Fruit fly (Drosophila melanogaster) whole organism, embryonic: Measurements from ENCODE around the gene Rab23.

ENCODE experiments used
- Bdp1 ChIP-seq: fragments of 200-800 bp; sonication (Bioruptor generic); optimal IDR thresholded peaks from 3 replicates; lab custom pipeline; 2016; ENCODE audit warnings: missing biosample characterization, missing genetic modification characterization
- CG10147 ChIP-seq: fragments of 200-800 bp; sonication (Bioruptor generic); optimal IDR thresholded peaks from 2 replicates; lab custom pipeline; 2019; ENCODE audit warnings: missing biosample characterization, mild to moderate bottlenecking, missing genetic modification characterization, moderate library complexity
- CG13894 ChIP-seq: fragments of 200-800 bp; sonication (Bioruptor generic); optimal IDR thresholded peaks from 3 replicates; lab custom pipeline; 2018; ENCODE audit warnings: missing biosample characterization, mild to moderate bottlenecking, missing genetic modification characterization, moderate library complexity
- CG17359 ChIP-seq: fragments of 200-800 bp; sonication (Bioruptor generic); optimal IDR thresholded peaks from 3 replicates; lab custom pipeline; 2018; ENCODE audit warnings: missing biosample characterization, mild to moderate bottlenecking, missing genetic modification characterization, moderate library complexity
- CG17612 ChIP-seq: fragments of 200-800 bp; sonication (Bioruptor generic); IDR thresholded peaks from 2 replicates; pipeline ENCODE4 v1.3.6; 2022; ENCODE audit warnings: missing biosample characterization, missing genetic modification characterization
- CG17802 ChIP-seq: fragments of 200-800 bp; sonication (Bioruptor generic); optimal IDR thresholded peaks from 2 replicates; lab custom pipeline; 2018; ENCODE audit warnings: missing biosample characterization, mild to moderate bottlenecking, missing genetic modification characterization, moderate library complexity
- CG18476 ChIP-seq: fragments of 200-800 bp; sonication (Bioruptor generic); optimal IDR thresholded peaks from 2 replicates; lab custom pipeline; 2016; ENCODE audit warnings: missing biosample characterization, mild to moderate bottlenecking, missing genetic modification characterization
- CG3281 ChIP-seq: fragments of 200-800 bp; sonication (Bioruptor generic); optimal IDR thresholded peaks from 3 replicates; lab custom pipeline; 2017; ENCODE audit warnings: missing biosample characterization, mild to moderate bottlenecking, missing genetic modification characterization
- CG34224 ChIP-seq: fragments of 200-800 bp; sonication (Bioruptor generic); IDR thresholded peaks from 3 replicates; pipeline ENCODE4 v1.3.6; 2022; ENCODE audit warnings: missing biosample characterization, missing genetic modification characterization; ENCODE audit not compliant: partially characterized antibody
- CG4424 ChIP-seq: fragments of 200-800 bp; sonication (Bioruptor generic); optimal IDR thresholded peaks from 3 replicates; lab custom pipeline; 2016; ENCODE audit warnings: missing biosample characterization, missing genetic modification characterization
- CG6175 ChIP-seq: fragments of 200-800 bp; sonication (Bioruptor generic); IDR thresholded peaks from 3 replicates; pipeline ENCODE4 v1.3.6; 2022; ENCODE audit warnings: missing biosample characterization, missing genetic modification characterization
- CG6854 ChIP-seq: fragments of 200-800 bp; sonication (Bioruptor generic); optimal IDR thresholded peaks from 3 replicates; lab custom pipeline; 2017; ENCODE audit warnings: missing biosample characterization, mild to moderate bottlenecking, missing genetic modification characterization
- CG8359 ChIP-seq: fragments of 200-800 bp; sonication (Bioruptor generic); optimal IDR thresholded peaks from 2 replicates; lab custom pipeline; 2017; ENCODE audit warnings: missing biosample characterization, mild to moderate bottlenecking, missing genetic modification characterization, borderline replicate concordance
- CG9215 ChIP-seq: fragments of 200-800 bp; sonication (Bioruptor generic); IDR thresholded peaks from 2 replicates; pipeline ENCODE4 v1.3.6; 2022; ENCODE audit warnings: missing biosample characterization, missing genetic modification characterization
- CG9817 ChIP-seq: fragments of 200-800 bp; sonication (Bioruptor generic); optimal IDR thresholded peaks from 2 replicates; lab custom pipeline; 2018; ENCODE audit warnings: missing biosample characterization, mild to moderate bottlenecking, missing genetic modification characterization, moderate library complexity
- CG9932 ChIP-seq: fragments of 200-800 bp; sonication (Bioruptor generic); IDR thresholded peaks from 2 replicates; pipeline ENCODE4 v1.3.6; 2022; ENCODE audit warnings: missing biosample characterization, missing genetic modification characterization
- Chrac-16 ChIP-seq: fragments of 200-800 bp; sonication (Bioruptor generic); optimal IDR thresholded peaks from 3 replicates; lab custom pipeline; 2016; ENCODE audit warnings: missing biosample characterization, missing genetic modification characterization
- D19B ChIP-seq: fragments of 200-800 bp; sonication (Bioruptor generic); optimal IDR thresholded peaks from 2 replicates; lab custom pipeline; 2017; ENCODE audit warnings: missing biosample characterization, mild to moderate bottlenecking, missing genetic modification characterization
- Dp ChIP-seq: fragments of 200-800 bp; sonication (Bioruptor generic); optimal IDR thresholded peaks from 2 replicates; lab custom pipeline; 2018; ENCODE audit warnings: missing biosample characterization, mild to moderate bottlenecking, missing genetic modification characterization, moderate library complexity
- HLH54F ChIP-seq: fragments of 200-800 bp; sonication (Bioruptor generic); optimal IDR thresholded peaks from 3 replicates; lab custom pipeline; 2016; ENCODE audit warnings: missing biosample characterization, missing genetic modification characterization
- Lhr ChIP-seq: fragments of 200-800 bp; sonication (Bioruptor generic); optimal IDR thresholded peaks from 3 replicates; lab custom pipeline; 2017; ENCODE audit warnings: mild to moderate bottlenecking, missing biosample characterization, missing genetic modification reagents, missing genetic modification characterization
- MBD-R2 ChIP-seq: fragments of 200-800 bp; sonication (Bioruptor generic); IDR thresholded peaks from 2 replicates; pipeline ENCODE4 v1.3.6; 2022; ENCODE audit warnings: missing biosample characterization, missing genetic modification characterization
- MESR4 ChIP-seq: fragments of 200-800 bp; sonication (Bioruptor generic); optimal IDR thresholded peaks from 2 replicates; lab custom pipeline; 2018; ENCODE audit warnings: missing biosample characterization, mild to moderate bottlenecking, missing genetic modification characterization, moderate library complexity
- Nf-YA ChIP-seq: fragments of 200-800 bp; sonication (Bioruptor generic); IDR thresholded peaks from 2 replicates; pipeline ENCODE4 v1.3.6; 2022; ENCODE audit warnings: missing biosample characterization, missing genetic modification characterization
- Nf-YB ChIP-seq: fragments of 200-800 bp; sonication (Bioruptor generic); optimal IDR thresholded peaks from 3 replicates; lab custom pipeline; 2019; ENCODE audit warnings: missing biosample characterization, mild to moderate bottlenecking, missing genetic modification characterization, moderate library complexity
- abd-A ChIP-seq: fragments of 200-800 bp; sonication (Bioruptor generic); optimal IDR thresholded peaks from 3 replicates; lab custom pipeline; 2019; ENCODE audit warnings: missing biosample characterization, mild to moderate bottlenecking, missing genetic modification characterization, moderate library complexity
- bbx ChIP-seq: fragments of 200-800 bp; sonication (Bioruptor generic); IDR thresholded peaks from 2 replicates; pipeline ENCODE4 v1.3.6; 2022; ENCODE audit warnings: missing biosample characterization, missing genetic modification characterization; ENCODE audit not compliant: partially characterized antibody
- cg ChIP-seq: fragments of 200-800 bp; sonication (Bioruptor generic); optimal IDR thresholded peaks from 3 replicates; lab custom pipeline; 2019; ENCODE audit warnings: missing biosample characterization, mild to moderate bottlenecking, missing genetic modification characterization, moderate library complexity
- dan ChIP-seq: fragments of 200-800 bp; sonication (Bioruptor generic); IDR thresholded peaks from 2 replicates; pipeline ENCODE4 v1.3.6; 2022; ENCODE audit warnings: missing biosample characterization, missing genetic modification characterization
- en ChIP-seq: fragments of 200-800 bp; sonication (Bioruptor generic); optimal IDR thresholded peaks from 2 replicates; lab custom pipeline; 2016; ENCODE audit warnings: missing biosample characterization, missing genetic modification characterization
- esg ChIP-seq: fragments of 200-800 bp; sonication (Bioruptor generic); conservative IDR thresholded peaks from 2 replicates; pipeline ENCODE4 v1.3.6; 2022; ENCODE audit warnings: missing biosample characterization, missing genetic modification characterization
- gem ChIP-seq: fragments of 200-800 bp; sonication (Bioruptor generic); optimal IDR thresholded peaks from 2 replicates; lab custom pipeline; 2019; ENCODE audit warnings: missing biosample characterization, mild to moderate bottlenecking, missing genetic modification characterization, moderate library complexity
- gsb ChIP-seq: fragments of 200-800 bp; sonication (Bioruptor generic); IDR thresholded peaks from 2 replicates; pipeline ENCODE4 v1.3.6; 2022; ENCODE audit warnings: missing biosample characterization, missing genetic modification characterization
- hbn ChIP-seq: fragments of 200-800 bp; sonication (Bioruptor generic); IDR thresholded peaks from 2 replicates; pipeline ENCODE4 v1.3.6; 2022; ENCODE audit warnings: missing biosample characterization, missing genetic modification characterization; ENCODE audit not compliant: partially characterized antibody
- hkb ChIP-seq, 2 experiments: fragments of 200-800 bp in 1 of 2; fragments of >200 bp in 1 of 2; sonication (Bioruptor generic) in 1 of 2; IDR thresholded peaks in 1 of 2; optimal IDR thresholded peaks in 1 of 2; 2 replicates each; pipeline versions ENCODE4 v1.3.6 to Lab custom; 2017 to 2022; ENCODE audit warnings: missing biosample characterization in 1 of 2, missing genetic modification characterization in 1 of 2
- kay ChIP-seq: fragments of 200-800 bp; sonication (Bioruptor generic); optimal IDR thresholded peaks from 2 replicates; lab custom pipeline; 2016; ENCODE audit warnings: missing biosample characterization, missing genetic modification characterization
- nerfin-1 ChIP-seq: fragments of 200-800 bp; sonication (Bioruptor generic); optimal IDR thresholded peaks from 3 replicates; lab custom pipeline; 2019; ENCODE audit warnings: missing biosample characterization, mild to moderate bottlenecking, missing genetic modification characterization, moderate library complexity
- oc ChIP-seq: fragments of 200-800 bp; sonication (Bioruptor generic); optimal IDR thresholded peaks from 2 replicates; lab custom pipeline; 2018; ENCODE audit warnings: missing biosample characterization, mild to moderate bottlenecking, missing genetic modification characterization, moderate library complexity
- otp ChIP-seq: fragments of 200-800 bp; sonication (Bioruptor generic); IDR thresholded peaks from 3 replicates; pipeline ENCODE4, ENCODE4 v1.3.6; 2022; ENCODE audit warnings: missing biosample characterization, missing genetic modification characterization
- pb ChIP-seq: fragments of 200-800 bp; sonication (Bioruptor generic); optimal IDR thresholded peaks from 3 replicates; lab custom pipeline; 2016; ENCODE audit warnings: missing biosample characterization, missing genetic modification characterization
- ro ChIP-seq: fragments of 200-800 bp; sonication (Bioruptor generic); IDR thresholded peaks from 2 replicates; pipeline ENCODE4 v1.3.6; 2022; ENCODE audit warnings: missing biosample characterization, missing genetic modification characterization
- row ChIP-seq: fragments of 200-800 bp; sonication (Bioruptor generic); IDR thresholded peaks from 3 replicates; pipeline ENCODE4 v1.3.6; 2022; ENCODE audit warnings: missing biosample characterization, missing genetic modification characterization
- salm ChIP-seq: fragments of 200-800 bp; sonication (Bioruptor generic); optimal IDR thresholded peaks from 2 replicates; lab custom pipeline; 2018; ENCODE audit warnings: missing biosample characterization, mild to moderate bottlenecking, missing genetic modification characterization
- sr ChIP-seq: fragments of 200-800 bp; sonication (Bioruptor generic); IDR thresholded peaks from 3 replicates; pipeline ENCODE4 v1.3.6; 2022; ENCODE audit warnings: missing biosample characterization, missing genetic modification characterization
- tin ChIP-seq: fragments of 200-800 bp; sonication (Bioruptor generic); optimal IDR thresholded peaks from 3 replicates; lab custom pipeline; 2016; ENCODE audit warnings: missing biosample characterization, missing genetic modification characterization
- tio ChIP-seq: fragments of 200-800 bp; sonication (Bioruptor generic); optimal IDR thresholded peaks from 2 replicates; lab custom pipeline; 2017; ENCODE audit warnings: missing biosample characterization, missing genetic modification characterization, inconsistent platforms
- tup ChIP-seq: fragments of 200-800 bp; sonication (Bioruptor generic); optimal IDR thresholded peaks from 2 replicates; lab custom pipeline; 2016; ENCODE audit warnings: missing biosample characterization, mild to moderate bottlenecking, missing genetic modification characterization, moderate library complexity
- wor ChIP-seq: fragments of 200-800 bp; sonication (Bioruptor generic); IDR thresholded peaks from 2 replicates; pipeline ENCODE4 v1.3.6; 2022; ENCODE audit warnings: missing biosample characterization, missing genetic modification characterization
- zf30C ChIP-seq: fragments of 200-800 bp; sonication (Bioruptor generic); optimal IDR thresholded peaks from 3 replicates; lab custom pipeline; 2018; ENCODE audit warnings: missing biosample characterization, mild to moderate bottlenecking, missing genetic modification characterization

Gene Rab23

DNA sequence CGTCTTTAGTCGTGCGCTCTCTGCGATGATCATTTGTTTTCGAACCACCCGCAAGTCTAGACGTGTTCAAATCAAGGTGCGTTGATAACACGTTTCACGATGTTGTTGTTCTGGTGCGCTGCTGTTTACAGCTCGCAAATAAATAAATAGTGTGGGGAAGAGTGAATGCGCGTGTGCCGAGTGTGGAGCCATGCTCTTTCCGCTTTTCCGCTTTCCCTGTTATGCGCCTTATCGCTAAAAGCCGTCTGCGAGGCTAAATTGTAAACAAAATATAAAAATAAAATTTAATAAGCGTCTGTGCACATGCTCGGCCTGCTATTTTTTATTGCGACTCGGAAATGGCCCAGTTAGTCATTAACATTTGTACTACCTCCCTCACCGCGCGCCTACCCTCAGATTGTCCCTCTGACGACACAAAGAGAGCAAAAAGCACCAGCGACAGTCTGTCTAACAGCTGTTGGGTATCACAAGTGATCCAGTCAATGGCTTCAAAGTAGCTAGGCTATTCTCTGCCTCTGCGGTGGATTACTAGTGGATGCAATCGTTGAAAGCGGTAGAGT is 12.5 kb downstream of the Rab23 start:
- TF ChIP-seq otp: peak; percentile 69; the same call in 1 of the 3 replicates
- no peak for TF ChIP-seq dan (GFP tag; lab: Robert Waterston, UW)
- TF ChIP-seq CG8359 (GFP tag; lab: Kevin White, UChicago): peak; percentile 72
- TF ChIP-seq MESR4 (GFP tag; lab: Kevin White, UChicago): peak; percentile 42
- no peak for TF ChIP-seq CG13894 (tag; lab: Kevin White, UChicago)
- TF ChIP-seq CG17359 (tag; lab: Kevin White, UChicago): peak; percentile 82
- TF ChIP-seq Nf-YA (GFP tag; lab: Robert Waterston, UW): peak; percentile 36; the same call in 1 of the 2 replicates
- peak; percentile 31; the same call in 1 of the 2 replicates for TF ChIP-seq gsb (GFP tag; lab: Robert Waterston, UW)
- TF ChIP-seq oc: peak; percentile 81
- peak; percentile 46; the same call in 1 of the 3 replicates for TF ChIP-seq CG34224
- peak; percentile 47 for TF ChIP-seq en (GFP tag; lab: Kevin White, UChicago)
- TF ChIP-seq tup (GFP tag; lab: Kevin White, UChicago): peak; percentile 48
- TF ChIP-seq CG18476 (GFP tag; lab: Kevin White, UChicago): peak; percentile 69
- TF ChIP-seq tio (GFP tag; lab: Kevin White, UChicago): no peak
- peak; percentile 45; the same call in 1 of the 3 replicates for TF ChIP-seq sr
- TF ChIP-seq kay: peak; percentile 52
- peak; percentile 55 for TF ChIP-seq CG17802 (tag; lab: Kevin White, UChicago)
- TF ChIP-seq Chrac-16: no peak
- TF ChIP-seq CG10147 (GFP tag; lab: Kevin White, UChicago): no peak
- no peak for TF ChIP-seq CG17612 (GFP tag; lab: Robert Waterston, UW)
- TF ChIP-seq CG6175 (GFP tag; lab: Robert Waterston, UW): no peak
- peak; percentile 80 for TF ChIP-seq nerfin-1 (tag; lab: Kevin White, UChicago)
- no peak for TF ChIP-seq row (GFP tag; lab: Robert Waterston, UW)
- TF ChIP-seq CG4424 (GFP tag; lab: Kevin White, UChicago): peak; percentile 42
- TF ChIP-seq cg (GFP tag; lab: Kevin White, UChicago): peak; percentile 23
- no peak for TF ChIP-seq wor (GFP tag; lab: Robert Waterston, UW)
- TF ChIP-seq pb (GFP tag; lab: Kevin White, UChicago): peak; percentile 4
- TF ChIP-seq ro (GFP tag; lab: Robert Waterston, UW): no peak
- TF ChIP-seq Nf-YB (GFP tag; lab: Kevin White, UChicago): peak; percentile 73
- TF ChIP-seq D19B (GFP tag; lab: Kevin White, UChicago): peak; percentile 40
- peak; percentile 22; the same call in 1 of the 2 replicates for TF ChIP-seq MBD-R2 (GFP tag; lab: Robert Waterston, UW)
- 0 out of 2 replicates have a peak, but pooled peaks have one; percentile 39 for TF ChIP-seq bbx (GFP tag; lab: Robert Waterston, UW)
- no peak for TF ChIP-seq Dp
- no peak for TF ChIP-seq hkb (optimal IDR thresholded peaks at IDR 0.05; lab: Kevin White, UChicago)
- TF ChIP-seq hkb (GFP tag; IDR thresholded peaks at IDR 0.05; lab: Robert Waterston, UW): peak; percentile 78
- peak; percentile 34 for TF ChIP-seq tin (GFP tag; lab: Kevin White, UChicago)
- TF ChIP-seq HLH54F (GFP tag; lab: Kevin White, UChicago): peak; percentile 19
- peak; percentile 86 for TF ChIP-seq CG3281 (GFP tag; lab: Kevin White, UChicago)
- TF ChIP-seq gem: peak; percentile 73
- no peak for TF ChIP-seq esg
- peak; percentile 89 for TF ChIP-seq salm
- no peak for TF ChIP-seq hbn (GFP tag; lab: Robert Waterston, UW)
- peak; percentile 83 for TF ChIP-seq CG6854
- TF ChIP-seq Bdp1 (GFP tag; lab: Kevin White, UChicago): peak; percentile 23
- peak; percentile 37 for TF ChIP-seq zf30C (GFP tag; lab: Kevin White, UChicago)
- no peak for TF ChIP-seq CG9215 (GFP tag; lab: Robert Waterston, UW)
- TF ChIP-seq Lhr (GFP tag; lab: Kevin White, UChicago): peak; percentile 78
- no peak for TF ChIP-seq CG9817 (tag; lab: Kevin White, UChicago)
- 0 out of 2 replicates have a peak, but pooled peaks have one; percentile 12 for TF ChIP-seq CG9932
- no peak for TF ChIP-seq abd-A (tag; lab: Kevin White, UChicago)
